Worm (Caenorhabditis elegans) whole organism, L4 larva: Measurements from ENCODE around the gene F18C5.10.

Experiments
- dmd-9 ChIP-seq: fragments of 200-800 bp; sonication (Bioruptor generic); IDR thresholded peaks from 2 replicates; pipeline ENCODE4 v1.3.6; 2022; ENCODE audit warnings: missing genetic modification reagents, missing genetic modification characterization, missing compliant biosample characterization
- hlh-11 ChIP-seq: fragments of 200-800 bp; sonication (Bioruptor generic); optimal IDR thresholded peaks from 2 replicates; lab custom pipeline; 2018; ENCODE audit warnings: mild to moderate bottlenecking, missing genetic modification characterization, missing compliant biosample characterization
- lin-38 ChIP-seq: fragments of 200-800 bp; sonication (Bioruptor generic); IDR thresholded peaks from 2 replicates; pipeline ENCODE4 v1.3.6; 2022; ENCODE audit warnings: missing genetic modification reagents, missing genetic modification characterization, missing compliant biosample characterization

DNA sequence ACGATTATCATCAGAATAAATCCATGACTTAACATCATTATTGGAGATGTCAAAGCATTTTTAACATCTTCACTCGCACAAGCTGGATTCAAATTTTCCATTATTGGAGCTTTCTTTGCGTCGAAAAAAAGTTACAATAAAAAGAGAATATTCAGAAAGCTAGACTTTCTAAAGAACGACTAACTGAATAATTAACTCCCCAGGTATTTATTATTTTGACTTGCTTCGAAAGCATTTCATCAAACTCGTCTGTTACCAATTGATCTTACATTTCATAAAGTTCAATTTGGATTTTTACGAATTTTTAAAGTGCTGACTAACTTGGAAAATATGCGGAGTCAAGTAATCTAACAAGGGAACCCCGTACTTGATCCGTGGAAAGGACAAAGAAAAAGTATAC lies 14.4 kb upstream of the F18C5.10 start, which contains the start of gene sra-29:
- no peak for TF ChIP-seq dmd-9
- no peak for TF ChIP-seq hlh-11 (tag; lab: Kevin White, UChicago)
- TF ChIP-seq lin-38: no peak
